Worm (Caenorhabditis elegans): ENCODE data around the gene lon-1.
A peak's percentile ranks its signal among the peaks of the same experiment; 100 is the strongest.

Gene lon-1

DNA sequence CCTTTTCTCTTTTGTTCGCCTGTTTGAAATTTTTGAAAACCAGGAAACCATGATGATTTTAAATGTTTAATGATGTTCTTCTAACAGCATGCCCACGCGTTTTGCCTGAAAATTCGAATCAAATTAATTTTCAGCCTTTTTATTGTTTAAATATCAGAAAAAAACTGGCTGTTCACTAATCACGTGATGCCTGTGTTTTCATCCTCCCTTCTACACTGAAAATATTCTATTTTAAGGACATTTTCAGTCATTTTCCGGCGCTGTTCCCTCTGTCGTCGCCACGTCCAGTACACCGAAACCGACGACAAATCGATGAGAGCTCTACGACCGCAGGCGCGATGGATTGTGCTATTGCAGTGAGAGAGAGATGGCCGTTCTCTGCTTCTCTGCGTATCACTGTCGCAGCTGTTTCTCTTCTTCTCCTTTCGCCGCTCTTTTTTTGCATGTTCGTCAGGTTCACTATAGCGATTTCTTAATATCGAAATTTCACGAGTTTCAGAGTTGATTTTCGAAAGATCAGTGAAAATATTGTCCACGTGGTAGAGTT is 24.4 kb upstream of the lon-1 start, which contains the start of gene F48E8.8 (continued):
- TF ChIP-seq hlh-6 (tag; optimal IDR thresholded peaks at IDR 0.05) (no peak), tbx-2 (tag; optimal IDR thresholded peaks at IDR 0.05) (peak; percentile 75), eyg-1 (tag; optimal IDR thresholded peaks at IDR 0.05) (no peak), hlh-30 (tag; optimal IDR thresholded peaks at IDR 0.05; ENCODE audit: insufficient read depth) (peak; percentile 38), syd-9 (tag; optimal IDR thresholded peaks at IDR 0.05) (no peak), ama-1 (optimal IDR thresholded peaks at IDR 0.05) (no peak), nfya-1 (tag; optimal IDR thresholded peaks at IDR 0.05) (peak; percentile 56), ceh-48 (tag; optimal IDR thresholded peaks at IDR 0.05) (peak; percentile 73), C38D4.7 (GFP tag; optimal IDR thresholded peaks at IDR 0.05) (no peak), unc-3 (GFP tag; conservative IDR thresholded peaks at IDR 0.05) (no peak), unc-3 (tag; optimal IDR thresholded peaks at IDR 0.05) (no peak), ref-2 (tag; optimal IDR thresholded peaks at IDR 0.05) (no peak)

DNA sequence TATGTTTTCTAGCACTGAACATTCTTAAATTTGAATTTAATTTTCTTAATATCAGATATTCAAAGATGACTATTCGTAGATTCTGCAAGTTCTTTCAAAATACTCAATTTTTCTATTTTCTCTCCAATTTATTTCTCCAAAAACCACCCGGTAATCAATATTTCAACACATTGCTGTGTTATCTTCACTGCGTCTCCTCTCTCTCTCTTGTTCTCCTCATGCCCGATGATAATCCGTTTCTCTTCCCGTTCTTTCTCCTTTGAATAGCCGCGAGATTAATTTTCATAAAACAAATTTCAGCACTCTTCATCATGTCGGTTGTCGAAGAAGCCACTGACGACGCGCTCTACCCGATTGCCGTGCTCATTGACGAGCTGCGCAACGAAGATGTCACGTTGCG is 23.8 kb upstream of the lon-1 start, which contains the start of gene paa-1:
Gene paa-1, plus strand, starts transcription at position 301 of the 400 bp plus-strand sequence.
- TF ChIP-seq odd-2 (tag; optimal IDR thresholded peaks at IDR 0.05) (no peak), pat-9 (tag; optimal IDR thresholded peaks at IDR 0.05) (no peak), nfya-1 (tag; optimal IDR thresholded peaks at IDR 0.05) (no peak), pha-4 (tag; optimal IDR thresholded peaks at IDR 0.05) (no peak), npax-4 (tag; optimal IDR thresholded peaks at IDR 0.05) (no peak), ceh-24 (tag; optimal IDR thresholded peaks at IDR 0.05) (no peak), ceh-31 (tag; optimal IDR thresholded peaks at IDR 0.05) (no peak)

DNA sequence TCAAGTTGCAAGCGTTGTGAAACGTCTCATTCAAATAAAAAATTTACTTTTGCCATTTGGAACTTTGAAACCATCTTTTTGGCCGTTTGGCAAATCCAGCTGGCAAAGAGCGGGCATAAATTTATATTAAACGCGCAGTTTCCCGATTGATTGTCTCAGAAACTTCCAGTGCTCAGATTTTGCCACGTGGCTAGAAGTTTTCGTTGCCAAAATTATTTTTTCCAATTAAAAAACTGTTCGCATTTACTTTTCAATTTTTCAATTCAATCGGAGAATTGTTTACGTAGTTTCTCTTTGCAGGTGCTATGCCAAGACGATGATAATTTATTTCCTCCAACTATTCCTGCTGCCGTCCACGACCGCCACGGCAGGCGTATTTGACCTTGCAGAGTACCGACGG is 21.0 kb upstream of the lon-1 start, which contains the start of gene F48E8.4:
Gene F48E8.4, plus strand, starts transcription at position 301 of the 400 bp plus-strand sequence.
- TF ChIP-seq dve-1 (tag; optimal IDR thresholded peaks at IDR 0.05) (no peak), unc-55 (GFP tag; optimal IDR thresholded peaks at IDR 0.05) (no peak), fkh-10 (GFP tag; optimal IDR thresholded peaks at IDR 0.05) (no peak), sox-2 (GFP tag; IDR thresholded peaks at IDR 0.05) (no peak), rnt-1 (tag; optimal IDR thresholded peaks at IDR 0.05) (no peak), ceh-14 (tag; optimal IDR thresholded peaks at IDR 0.05) (no peak), ceh-18 (tag; optimal IDR thresholded peaks at IDR 0.05) (no peak), pat-9 (tag; optimal IDR thresholded peaks at IDR 0.05) (no peak), pha-2 (tag; optimal IDR thresholded peaks at IDR 0.05) (no peak), pag-3 (tag; optimal IDR thresholded peaks at IDR 0.05; ENCODE audit: borderline replicate concordance) (no peak), ahr-1 (tag; optimal IDR thresholded peaks at IDR 0.05) (no peak), ceh-34 (tag; optimal IDR thresholded peaks at IDR 0.05) (no peak), nhr-11 (tag; optimal IDR thresholded peaks at IDR 0.05) (no peak), lim-6 (tag; optimal IDR thresholded peaks at IDR 0.05) (no peak), pha-4 (tag; optimal IDR thresholded peaks at IDR 0.05) (no peak), unc-3 (GFP tag; conservative IDR thresholded peaks at IDR 0.05) (no peak), unc-3 (tag; optimal IDR thresholded peaks at IDR 0.05) (no peak), hlh-15 (tag; optimal IDR thresholded peaks at IDR 0.05) (no peak), hlh-13 (GFP tag; optimal IDR thresholded peaks at IDR 0.05) (no peak), pax-1 (tag; optimal IDR thresholded peaks at IDR 0.05) (no peak)

DNA sequence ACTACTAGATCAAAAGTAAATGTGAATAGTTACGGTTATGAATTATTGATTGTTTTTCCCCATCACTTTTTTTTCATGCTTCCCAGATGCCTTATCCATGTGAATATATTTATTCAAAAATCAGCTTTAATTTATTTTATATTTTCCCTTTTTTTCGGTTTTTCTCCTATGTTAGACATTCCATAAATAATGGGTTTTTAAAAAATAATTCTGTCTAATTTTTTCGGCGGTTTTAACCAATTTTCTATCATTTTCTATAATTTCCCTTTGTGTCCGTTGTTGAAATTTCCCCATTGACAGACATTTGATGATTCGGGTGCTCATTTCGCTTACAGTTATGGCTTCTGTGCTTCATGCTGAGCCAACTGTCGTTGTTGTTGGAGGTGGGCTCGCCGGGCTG is 13.2 kb upstream of the lon-1 start, which contains the start of gene F48E8.3:
Gene F48E8.3, plus strand, starts transcription at position 301 of the 400 bp plus-strand sequence.
- TF ChIP-seq madf-2 (tag; optimal IDR thresholded peaks at IDR 0.05) = no peak

DNA sequence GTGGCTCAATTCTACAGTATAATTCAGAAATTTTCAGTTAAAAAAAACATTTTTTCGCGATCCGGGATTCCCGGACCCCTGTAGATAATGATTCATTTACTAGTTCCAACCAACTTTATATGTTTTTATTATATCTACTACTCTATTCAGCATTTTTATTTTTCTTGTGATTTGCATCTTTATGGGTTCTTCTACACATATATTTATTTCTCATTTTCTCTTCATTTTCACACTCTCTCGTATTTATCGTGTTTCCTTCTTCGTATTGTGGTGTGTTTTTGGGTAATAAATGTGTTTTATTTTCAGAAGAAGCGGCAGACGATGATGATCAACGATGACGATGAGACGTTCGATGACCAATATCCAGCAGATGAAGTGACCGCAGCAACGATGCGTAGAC is 10.2 kb upstream of the lon-1 start, which contains the start of gene F48E8.2:
Gene F48E8.2, plus strand, starts transcription at position 301 of the 400 bp plus-strand sequence.
- no peak for TF ChIP-seq lin-11 (tag; optimal IDR thresholded peaks at IDR 0.05)
- no peak for TF ChIP-seq ceh-30 (tag; optimal IDR thresholded peaks at IDR 0.05)
- TF ChIP-seq syd-9 (tag; optimal IDR thresholded peaks at IDR 0.05) = no peak
- no peak for TF ChIP-seq elt-4 (tag; optimal IDR thresholded peaks at IDR 0.05)
- no peak for TF ChIP-seq pha-2 (tag; optimal IDR thresholded peaks at IDR 0.05)
